Fruit fly (Drosophila melanogaster) ovary, adult (tissue): Measurements from ENCODE around the gene Gr9a.

Experiments used
- CG17801 ChIP-seq: fragments of 200-800 bp; optimal IDR thresholded peaks from 2 replicates; lab custom pipeline; 2019; ENCODE audit warnings: missing biosample characterization, mild to moderate bottlenecking, missing genetic modification characterization, moderate library complexity; ENCODE audit not compliant: partially characterized antibody

Gene Gr9a

dm6 chrX:10061327-10061726 is at the start of gene Gr9a:
TSS of gene Gr9a (plus strand) at chrX:10061627.
- no peak for TF ChIP-seq CG17801

- TF ChIP-seq CG17801: no peak
Observed at dm6 chrX:10014738-10015703, 46.4 kb upstream of the Gr9a start.

- no peak for TF ChIP-seq CG17801
Observed at dm6 chrX:10016724-10017123, 44.7 kb upstream of the Gr9a start, which contains the start of gene Cht6. TSS of gene Cht6 (plus strand) at chrX:10016845.

- TF ChIP-seq CG17801: no peak
Observed at dm6 chrX:10020857-10021256, 40.6 kb upstream of the Gr9a start.

dm6 chrX:10021809-10022208 is 39.6 kb upstream of the Gr9a start:
- no peak for TF ChIP-seq CG17801

- TF ChIP-seq CG17801: no peak
Observed at dm6 chrX:10029730-10030129, 31.7 kb upstream of the Gr9a start.

- TF ChIP-seq CG17801: no peak
Observed at dm6 chrX:10039528-10039927, 21.9 kb upstream of the Gr9a start.

- TF ChIP-seq CG17801: no peak
Observed at dm6 chrX:10043873-10044272, 17.6 kb upstream of the Gr9a start.

- TF ChIP-seq CG17801: peak; percentile 44
Observed at dm6 chrX:10045763-10046162, 15.7 kb upstream of the Gr9a start.

dm6 chrX:10046760-10047159 is 14.7 kb upstream of the Gr9a start:
- TF ChIP-seq CG17801: no peak

dm6 chrX:10047961-10048360 is 13.5 kb upstream of the Gr9a start:
- TF ChIP-seq CG17801: no peak

dm6 chrX:10052549-10052948 is 8.9 kb upstream of the Gr9a start, which contains the start of gene Yp2:
TSS of gene Yp2 (minus strand) at chrX:10052636.
- peak; percentile 15 for TF ChIP-seq CG17801

dm6 chrX:10053547-10053946 is 7.9 kb upstream of the Gr9a start, which contains the start of gene Yp1:
TSS of gene Yp1 (plus strand) at chrX:10053811.
- no peak for TF ChIP-seq CG17801

- TF ChIP-seq CG17801: no peak
Observed at dm6 chrX:10057964-10058363, 3.5 kb upstream of the Gr9a start.

dm6 chrX:10067528-10067927 is 6.1 kb downstream of the Gr9a start:
- no peak for TF ChIP-seq CG17801

- TF ChIP-seq CG17801: no peak
Observed at dm6 chrX:10070325-10070931, 9.0 kb downstream of the Gr9a start, which contains the start of gene CG15312. TSS of gene CG15312 (minus strand) at chrX:10070868.

- no peak for TF ChIP-seq CG17801
Observed at dm6 chrX:10071516-10071915, 10.1 kb downstream of the Gr9a start.
